Worm (Caenorhabditis elegans): ENCODE measurements around the gene aps-1.
A peak's percentile ranks its signal among the peaks of the same experiment; 100 is the strongest.

The aps-1 gene

ce11 chrV:5991490-5992069, 26.2 kb upstream of the aps-1 start (continued):
- peak; percentile 3 for TF ChIP-seq nhr-77 (tag; optimal IDR thresholded peaks at IDR 0.05)
- TF ChIP-seq duxl-1 (tag; optimal IDR thresholded peaks at IDR 0.05; ENCODE audit: poor library complexity): no peak
- no peak for TF ChIP-seq jun-1 (tag; optimal IDR thresholded peaks at IDR 0.05)
- TF ChIP-seq lin-29 (GFP tag; IDR thresholded peaks at IDR 0.05): no peak
- TF ChIP-seq R02D3.7 (tag; optimal IDR thresholded peaks at IDR 0.05): no peak
- peak; percentile 96 for TF ChIP-seq aha-1 (tag)
- no peak for TF ChIP-seq T26A8.4 (GFP tag; IDR thresholded peaks at IDR 0.05)
- peak; percentile 49 for TF ChIP-seq rbr-2 (tag; optimal IDR thresholded peaks at IDR 0.05)
- no peak for TF ChIP-seq lin-13 (GFP tag; optimal IDR thresholded peaks at IDR 0.05)
- no peak for TF ChIP-seq egl-27 (tag; optimal IDR thresholded peaks at IDR 0.05)
- TF ChIP-seq mdt-29 (GFP tag; IDR thresholded peaks at IDR 0.05): no peak
- TF ChIP-seq sdz-12 (GFP tag; optimal IDR thresholded peaks at IDR 0.05): no peak
- TF ChIP-seq lsy-2 (tag; optimal IDR thresholded peaks at IDR 0.05): peak in 1 of 2 experiments; percentile 53
- TF ChIP-seq pqm-1 (tag; optimal IDR thresholded peaks at IDR 0.05): peak; percentile 61
- TF ChIP-seq nhr-25 (tag; optimal IDR thresholded peaks at IDR 0.05; ENCODE audit: borderline replicate concordance, insufficient read depth): no peak
- TF ChIP-seq hmg-1.1 (GFP tag; IDR thresholded peaks at IDR 0.05): peak; percentile 69
- peak; percentile 67 for TF ChIP-seq nhr-11 (tag; optimal IDR thresholded peaks at IDR 0.05)
- no peak for TF ChIP-seq nhr-10 (tag; optimal IDR thresholded peaks at IDR 0.05)
- TF ChIP-seq nhr-237 (tag; optimal IDR thresholded peaks at IDR 0.05): no peak
- no peak for TF ChIP-seq madf-5 (GFP tag; IDR thresholded peaks at IDR 0.05)
- TF ChIP-seq nhr-76 (tag; optimal IDR thresholded peaks at IDR 0.05): no peak
- TF ChIP-seq lim-7 (GFP tag; IDR thresholded peaks at IDR 0.05): no peak
- TF ChIP-seq saeg-2 (GFP tag; IDR thresholded peaks at IDR 0.05): no peak
- TF ChIP-seq set-16 (GFP tag; IDR thresholded peaks at IDR 0.05): no peak
- no peak for TF ChIP-seq unc-39 (tag; optimal IDR thresholded peaks at IDR 0.05)
- TF ChIP-seq mxl-2 (GFP tag; conservative IDR thresholded peaks at IDR 0.05): no peak
- TF ChIP-seq ztf-7 (tag; optimal IDR thresholded peaks at IDR 0.05): no peak
- TF ChIP-seq nhr-6 (tag; optimal IDR thresholded peaks at IDR 0.05): no peak
- TF ChIP-seq mdl-1 (tag; optimal IDR thresholded peaks at IDR 0.05): peak in 1 of 2 experiments; percentile 43
- no peak for TF ChIP-seq madf-9 (GFP tag; conservative IDR thresholded peaks at IDR 0.05)
- no peak for TF ChIP-seq tra-1 (GFP tag; IDR thresholded peaks at IDR 0.05)
- no peak for TF ChIP-seq daf-8 (GFP tag; IDR thresholded peaks at IDR 0.05)
- TF ChIP-seq lin-38 (GFP tag; IDR thresholded peaks at IDR 0.05): no peak
- TF ChIP-seq daf-16 (GFP tag; optimal IDR thresholded peaks at IDR 0.05): no peak
- TF ChIP-seq daf-16 (tag; optimal IDR thresholded peaks at IDR 0.05): peak; percentile 68
- no peak for TF ChIP-seq D1046.2 (GFP tag; IDR thresholded peaks at IDR 0.05)
- TF ChIP-seq nhr-102 (tag; optimal IDR thresholded peaks at IDR 0.05): no peak
- no peak for TF ChIP-seq arid-1 (GFP tag; conservative IDR thresholded peaks at IDR 0.05)
- no peak for TF ChIP-seq nhr-41 (GFP tag; IDR thresholded peaks at IDR 0.05)
- TF ChIP-seq pha-4 (GFP tag; IDR thresholded peaks at IDR 0.05): no peak
- TF ChIP-seq pha-4 (tag; optimal IDR thresholded peaks at IDR 0.05): no peak
- TF ChIP-seq nhr-48 (tag; optimal IDR thresholded peaks at IDR 0.05): peak; percentile 37
- TF ChIP-seq lin-1 (GFP tag; IDR thresholded peaks at IDR 0.05): no peak
- TF ChIP-seq F49E8.2 (tag; optimal IDR thresholded peaks at IDR 0.05; ENCODE audit: borderline replicate concordance): no peak

Data from whole organism, L4 larva.